Fruit fly (Drosophila melanogaster) whole organism, adult: Measurements from ENCODE around the gene Uch-L5.
A peak's percentile ranks its signal among the peaks of the same experiment; 100 is the strongest.

Source experiments
- CG11617 ChIP-seq: fragments of 200-800 bp; sonication (Bioruptor generic); optimal IDR thresholded peaks from 2 replicates; lab custom pipeline; 2017; ENCODE audit warnings: mild to moderate bottlenecking, missing biosample characterization, missing genetic modification reagents, missing genetic modification characterization
- CG12768 ChIP-seq: fragments of 200-800 bp; sonication (Bioruptor generic); optimal IDR thresholded peaks from 2 replicates; lab custom pipeline; 2017; ENCODE audit warnings: missing biosample characterization, missing genetic modification characterization, mild to moderate bottlenecking, moderate library complexity, missing genetic modification reagents
- CG14711 ChIP-seq: fragments of 200-800 bp; sonication (Bioruptor generic); optimal IDR thresholded peaks from 2 replicates; lab custom pipeline; 2018; ENCODE audit warnings: missing biosample characterization, mild to moderate bottlenecking, missing genetic modification characterization, moderate library complexity
- CG1620 ChIP-seq: fragments of 200-800 bp; sonication (Bioruptor generic); optimal IDR thresholded peaks from 2 replicates; lab custom pipeline; 2016; ENCODE audit warnings: missing biosample characterization, missing genetic modification characterization
- CG33017 ChIP-seq: fragments of 200-800 bp; sonication (Bioruptor generic); optimal IDR thresholded peaks from 2 replicates; lab custom pipeline; 2018; ENCODE audit warnings: missing biosample characterization, mild to moderate bottlenecking, missing genetic modification characterization, moderate library complexity
- CG5204 ChIP-seq: fragments of 200-800 bp; sonication (Bioruptor generic); optimal IDR thresholded peaks from 2 replicates; lab custom pipeline; 2016; ENCODE audit warnings: missing biosample characterization, missing genetic modification characterization
- CG7045 ChIP-seq: fragments of 200-800 bp; sonication (Bioruptor generic); optimal IDR thresholded peaks from 2 replicates; lab custom pipeline; 2017; ENCODE audit warnings: missing biosample characterization, mild to moderate bottlenecking, missing genetic modification characterization
- CG7101 ChIP-seq: fragments of 200-800 bp; sonication (Bioruptor generic); optimal IDR thresholded peaks from 2 replicates; lab custom pipeline; 2018; ENCODE audit warnings: missing biosample characterization, mild to moderate bottlenecking, missing genetic modification characterization, moderate library complexity
- Clk ChIP-seq: fragments of 200-800 bp; sonication (Bioruptor generic); optimal IDR thresholded peaks from 2 replicates; lab custom pipeline; 2017; ENCODE audit warnings: missing biosample characterization, missing genetic modification characterization
- Crg-1 ChIP-seq: fragments of 200-800 bp; sonication (Bioruptor generic); optimal IDR thresholded peaks from 2 replicates; lab custom pipeline; 2016; ENCODE audit warnings: missing biosample characterization, missing genetic modification characterization
- Hr96 ChIP-seq: fragments of 200-800 bp; sonication (Bioruptor generic); optimal IDR thresholded peaks from 2 replicates; lab custom pipeline; 2016; ENCODE audit warnings: missing biosample characterization, missing genetic modification characterization
- Mnt ChIP-seq: fragments of 200-800 bp; sonication (Bioruptor generic); optimal IDR thresholded peaks from 2 replicates; lab custom pipeline; 2016; ENCODE audit warnings: missing biosample characterization, mild to moderate bottlenecking, missing genetic modification characterization
- bab1 ChIP-seq: fragments of 200-800 bp; sonication (Bioruptor generic); optimal IDR thresholded peaks from 3 replicates; lab custom pipeline; 2019; ENCODE audit warnings: missing biosample characterization, mild to moderate bottlenecking, missing genetic modification characterization, moderate library complexity
- cic ChIP-seq: fragments of 200-800 bp; sonication (Bioruptor generic); optimal IDR thresholded peaks from 2 replicates; lab custom pipeline; 2017; ENCODE audit warnings: missing biosample characterization, mild to moderate bottlenecking, missing genetic modification characterization, moderate library complexity
- cnc ChIP-seq, 2 experiments: fragments of >200 bp; optimal IDR thresholded peaks; 2 replicates each; lab custom pipeline; 2017
- kay ChIP-seq: fragments of 200-800 bp; sonication (Bioruptor generic); peaks from one replicate; lab custom pipeline; 2016; ENCODE audit warnings: missing biosample characterization, missing genetic modification characterization, borderline replicate concordance
- ovo ChIP-seq: fragments of 200-800 bp; sonication (Bioruptor generic); optimal IDR thresholded peaks from 2 replicates; lab custom pipeline; 2016; ENCODE audit warnings: missing biosample characterization, missing genetic modification characterization
- pad ChIP-seq: fragments of 200-800 bp; sonication (Bioruptor generic); optimal IDR thresholded peaks from 3 replicates; lab custom pipeline; 2017; ENCODE audit warnings: missing biosample characterization, missing genetic modification characterization, mild to moderate bottlenecking, moderate library complexity, missing genetic modification reagents
- tj ChIP-seq: fragments of 200-800 bp; sonication (Bioruptor generic); optimal IDR thresholded peaks from 3 replicates; lab custom pipeline; 2017; ENCODE audit warnings: missing biosample characterization, mild to moderate bottlenecking, missing genetic modification characterization, moderate library complexity
- toe ChIP-seq: fragments of 200-800 bp; sonication (Bioruptor generic); optimal IDR thresholded peaks from 2 replicates; lab custom pipeline; 2016; ENCODE audit warnings: missing biosample characterization, missing genetic modification characterization

Uch-L5 gene

dm6 chr3L:9509037-9509830 is 32.5 kb upstream of the Uch-L5 start, which contains the start of gene CG3408:
CG3408 (minus strand) TSS chr3L:9509583.
- TF ChIP-seq cnc (optimal IDR thresholded peaks at IDR 0.05; lab: Kevin White, UChicago) (peak; percentile 35 to 58), Crg-1 (GFP tag; lab: Kevin White, UChicago) (peak; percentile 22), ovo (GFP tag; lab: Kevin White, UChicago) (peak; percentile 32), Mnt (peak; percentile 76), Hr96 (GFP tag; lab: Kevin White, UChicago) (peak; percentile 33), CG12768 (peak; percentile 33), kay (GFP tag; lab: Kevin White, UChicago) (no peak), bab1 (GFP tag; lab: Kevin White, UChicago) (peak; percentile 40), toe (no peak), Clk (no peak), CG11617 (GFP tag; lab: Kevin White, UChicago) (no peak), tj (GFP tag; lab: Kevin White, UChicago) (peak; percentile 97), CG1620 (GFP tag; lab: Kevin White, UChicago) (no peak), CG7045 (GFP tag; lab: Kevin White, UChicago) (no peak), CG7101 (no peak), pad (GFP tag; lab: Kevin White, UChicago) (peak; percentile 84), cic (peak; percentile 61), CG33017 (peak; percentile 19), CG14711 (peak; percentile 29), CG5204 (GFP tag; lab: Kevin White, UChicago) (no peak)

- TF ChIP-seq CG14711, result peak; percentile 24
- no peak for TF ChIP-seq toe
Observed at dm6 chr3L:9508653-9509036, 31.9 kb upstream of the Uch-L5 start.

dm6 chr3L:9506421-9506820 is 29.7 kb upstream of the Uch-L5 start:
- TF ChIP-seq CG12768 (no peak), kay (GFP tag; lab: Kevin White, UChicago) (peak; percentile 41)

- no peak for TF ChIP-seq ovo (GFP tag; lab: Kevin White, UChicago)
- no peak for TF ChIP-seq CG5204 (GFP tag; lab: Kevin White, UChicago)
- TF ChIP-seq tj (GFP tag; lab: Kevin White, UChicago), result peak; percentile 34
- no peak for TF ChIP-seq toe
- TF ChIP-seq Hr96 (GFP tag; lab: Kevin White, UChicago), result no peak
Observed at dm6 chr3L:9505713-9506062, 28.9 kb upstream of the Uch-L5 start.

dm6 chr3L:9505007-9505712 is 28.4 kb upstream of the Uch-L5 start, which contains the start of gene path:
path (minus strand) TSS chr3L:9505328.
- TF ChIP-seq CG5204 (GFP tag; lab: Kevin White, UChicago) (no peak), Mnt (peak; percentile 86), cnc (optimal IDR thresholded peaks at IDR 0.05; lab: Kevin White, UChicago) (no peak), cic (peak; percentile 11), Clk (no peak), kay (GFP tag; lab: Kevin White, UChicago) (peak; percentile 39), Crg-1 (GFP tag; lab: Kevin White, UChicago) (no peak), CG12768 (peak; percentile 49), CG7101 (peak; percentile 42), toe (no peak), Hr96 (GFP tag; lab: Kevin White, UChicago) (peak; percentile 7), CG33017 (peak; percentile 19), tj (GFP tag; lab: Kevin White, UChicago) (peak; percentile 70), ovo (GFP tag; lab: Kevin White, UChicago) (no peak), pad (GFP tag; lab: Kevin White, UChicago) (no peak), bab1 (GFP tag; lab: Kevin White, UChicago) (peak; percentile 28), CG11617 (GFP tag; lab: Kevin White, UChicago) (peak; percentile 42), CG14711 (peak; percentile 48), CG7045 (GFP tag; lab: Kevin White, UChicago) (peak; percentile 25), CG1620 (GFP tag; lab: Kevin White, UChicago) (peak; percentile 53)

dm6 chr3L:9504530-9504929 is 27.8 kb upstream of the Uch-L5 start:
- no peak for TF ChIP-seq Clk
- TF ChIP-seq pad (GFP tag; lab: Kevin White, UChicago), result no peak
- no peak for TF ChIP-seq CG1620 (GFP tag; lab: Kevin White, UChicago)
- peak; percentile 81 for TF ChIP-seq ovo (GFP tag; lab: Kevin White, UChicago)
- TF ChIP-seq bab1 (GFP tag; lab: Kevin White, UChicago), result no peak
